Worm (Caenorhabditis elegans) whole organism, L2 larva: Measurements from ENCODE around the gene fbxc-55.
"Not testable (repeated sequence)": the region's sequence is repeated elsewhere in the genome, so short reads cannot be mapped to it uniquely, and the experiment has no call there.

Experiments
- C34F6.9 ChIP-seq: fragments of 150-350 bp; optimal IDR thresholded peaks from 2 replicates; lab custom pipeline; 2014; ENCODE audit warnings: missing biosample characterization, missing genetic modification characterization
- F13H6.1 ChIP-seq: sonication (generic microtip); optimal IDR thresholded peaks from 2 replicates; lab custom pipeline; 2016; ENCODE audit warnings: missing genetic modification characterization, missing compliant biosample characterization
- Y55F3AM.14 ChIP-seq: fragments of 200-800 bp; sonication (Bioruptor generic); optimal IDR thresholded peaks from 2 replicates; lab custom pipeline; 2018; ENCODE audit warnings: mild to moderate bottlenecking, missing genetic modification characterization, missing compliant biosample characterization
- alr-1 ChIP-seq: fragments of 150-350 bp; optimal IDR thresholded peaks from 2 replicates; lab custom pipeline; 2014; ENCODE audit warnings: missing biosample characterization, missing genetic modification characterization
- aly-2 ChIP-seq: fragments of 150-350 bp; optimal IDR thresholded peaks from 2 replicates; lab custom pipeline; 2014; ENCODE audit warnings: missing biosample characterization, missing genetic modification characterization
- ama-1 ChIP-seq: fragments of 150-350 bp; optimal IDR thresholded peaks from 2 replicates; lab custom pipeline; 2018; ENCODE audit warnings: inconsistent platforms
- ceh-82 ChIP-seq: fragments of 150-350 bp; optimal IDR thresholded peaks from 2 replicates; lab custom pipeline; 2014; ENCODE audit warnings: missing biosample characterization, missing genetic modification characterization
- crh-2 ChIP-seq: sonication (generic microtip); optimal IDR thresholded peaks from 2 replicates; lab custom pipeline; 2017; ENCODE audit warnings: missing biosample characterization, missing genetic modification characterization
- dmd-4 ChIP-seq: sonication (generic microtip); optimal IDR thresholded peaks from 2 replicates; lab custom pipeline; 2017; ENCODE audit warnings: missing biosample characterization, missing genetic modification characterization
- egl-27 ChIP-seq: sonication (generic microtip); optimal IDR thresholded peaks from 3 replicates; lab custom pipeline; 2017; ENCODE audit warnings: missing biosample characterization, missing genetic modification reagents, missing genetic modification characterization
- elt-1 ChIP-seq: fragments of 150-350 bp; optimal IDR thresholded peaks from 2 replicates; lab custom pipeline; 2014; ENCODE audit warnings: missing biosample characterization, missing genetic modification characterization
- elt-3 ChIP-seq: sonication (generic microtip); optimal IDR thresholded peaks from 2 replicates; lab custom pipeline; 2017; ENCODE audit warnings: missing biosample characterization, missing genetic modification characterization
- fos-1 ChIP-seq: fragments of 150-350 bp; optimal IDR thresholded peaks from 2 replicates; lab custom pipeline; 2014; ENCODE audit warnings: missing biosample characterization, missing genetic modification characterization
- gmeb-1 ChIP-seq: fragments of 150-350 bp; optimal IDR thresholded peaks from 2 replicates; lab custom pipeline; 2014; ENCODE audit warnings: missing biosample characterization, missing genetic modification characterization
- lin-11 ChIP-seq: fragments of 150-350 bp; sonication (generic microtip); optimal IDR thresholded peaks from 2 replicates; lab custom pipeline; 2014; ENCODE audit warnings: missing biosample characterization, missing genetic modification characterization, inconsistent platforms, mixed read lengths
- lsy-2 ChIP-seq, 2 experiments: fragments of 150-350 bp in 1 of 2; sonication (generic microtip) in 1 of 2; optimal IDR thresholded peaks; 2 replicates each; lab custom pipeline; 2014 to 2017; ENCODE audit warnings: missing biosample characterization in 2 of 2, missing genetic modification characterization in 2 of 2
- mab-5 ChIP-seq: fragments of 150-350 bp; optimal IDR thresholded peaks from 2 replicates; lab custom pipeline; 2014; ENCODE audit warnings: missing biosample characterization, missing genetic modification characterization
- mbf-1 ChIP-seq: sonication (generic microtip); optimal IDR thresholded peaks from 2 replicates; lab custom pipeline; 2017; ENCODE audit warnings: missing biosample characterization, missing genetic modification characterization
- mdl-1 ChIP-seq, 2 experiments: fragments of 150-350 bp in 1 of 2; sonication (generic microtip) in 1 of 2; optimal IDR thresholded peaks; 2 replicates each; lab custom pipeline; 2017; ENCODE audit warnings: missing biosample characterization in 2 of 2, missing genetic modification characterization in 2 of 2
- nhr-11 ChIP-seq: fragments of 150-350 bp; optimal IDR thresholded peaks from 2 replicates; lab custom pipeline; 2014; ENCODE audit warnings: missing biosample characterization, missing genetic modification characterization
- nhr-12 ChIP-seq: fragments of 150-350 bp; optimal IDR thresholded peaks from 2 replicates; lab custom pipeline; 2014; ENCODE audit warnings: missing biosample characterization, missing genetic modification characterization
- nhr-129 ChIP-seq: fragments of 150-350 bp; optimal IDR thresholded peaks from 2 replicates; lab custom pipeline; 2014; ENCODE audit warnings: missing biosample characterization, missing genetic modification characterization
- nhr-21 ChIP-seq: fragments of 150-350 bp; optimal IDR thresholded peaks from 2 replicates; lab custom pipeline; 2014; ENCODE audit warnings: missing biosample characterization, missing genetic modification characterization
- nhr-23 ChIP-seq: fragments of 150-350 bp; optimal IDR thresholded peaks from 2 replicates; lab custom pipeline; 2014; ENCODE audit warnings: missing biosample characterization, missing genetic modification reagents, missing genetic modification characterization
- nhr-237 ChIP-seq: fragments of 150-350 bp; optimal IDR thresholded peaks from 2 replicates; lab custom pipeline; 2014; ENCODE audit warnings: missing biosample characterization, missing genetic modification characterization
- nhr-25 ChIP-seq: fragments of 150-350 bp; sonication (generic microtip); optimal IDR thresholded peaks from 3 replicates; lab custom pipeline; 2014; ENCODE audit warnings: missing biosample characterization, missing genetic modification characterization
- nhr-77 ChIP-seq: fragments of 150-350 bp; optimal IDR thresholded peaks from 2 replicates; lab custom pipeline; 2014; ENCODE audit warnings: missing biosample characterization, missing genetic modification characterization
- peb-1 ChIP-seq: fragments of 150-350 bp; optimal IDR thresholded peaks from 2 replicates; lab custom pipeline; 2014; ENCODE audit warnings: missing biosample characterization, missing genetic modification characterization
- sem-4 ChIP-seq: fragments of 150-350 bp; optimal IDR thresholded peaks from 2 replicates; lab custom pipeline; 2014; ENCODE audit warnings: missing biosample characterization, missing genetic modification reagents, missing genetic modification characterization
- skn-1 ChIP-seq: sonication (generic microtip); optimal IDR thresholded peaks from 2 replicates; lab custom pipeline; 2017; ENCODE audit warnings: missing biosample characterization, missing genetic modification characterization
- sma-3 ChIP-seq: sonication (generic microtip); optimal IDR thresholded peaks from 2 replicates; lab custom pipeline; 2016; ENCODE audit warnings: missing genetic modification reagents, missing genetic modification characterization, missing compliant biosample characterization
- sma-9 ChIP-seq, 2 experiments: fragments of 150-350 bp in 1 of 2; sonication (generic microtip) in 1 of 2; optimal IDR thresholded peaks; 2 replicates each; lab custom pipeline; 2014 to 2016; ENCODE audit warnings: missing genetic modification characterization in 2 of 2, mild to moderate bottlenecking in 1 of 2, missing biosample characterization in 1 of 2, missing compliant biosample characterization in 1 of 2, missing genetic modification reagents in 1 of 2, moderate library complexity in 1 of 2
- unc-39 ChIP-seq: fragments of 150-350 bp; optimal IDR thresholded peaks from 2 replicates; lab custom pipeline; 2014; ENCODE audit warnings: missing biosample characterization, missing genetic modification characterization
- unc-62 ChIP-seq: fragments of 150-350 bp; optimal IDR thresholded peaks from 2 replicates; lab custom pipeline; 2014; ENCODE audit warnings: missing biosample characterization, missing genetic modification reagents, missing genetic modification characterization
- ztf-1 ChIP-seq: fragments of 200-800 bp; sonication (Bioruptor generic); conservative IDR thresholded peaks from 2 replicates; pipeline ENCODE4 v1.3.6; 2022; ENCODE audit warnings: missing genetic modification characterization, missing compliant biosample characterization
- ztf-11 ChIP-seq: sonication (generic microtip); optimal IDR thresholded peaks from 2 replicates; lab custom pipeline; 2017; ENCODE audit warnings: missing biosample characterization, missing genetic modification characterization

fbxc-55 gene

DNA sequence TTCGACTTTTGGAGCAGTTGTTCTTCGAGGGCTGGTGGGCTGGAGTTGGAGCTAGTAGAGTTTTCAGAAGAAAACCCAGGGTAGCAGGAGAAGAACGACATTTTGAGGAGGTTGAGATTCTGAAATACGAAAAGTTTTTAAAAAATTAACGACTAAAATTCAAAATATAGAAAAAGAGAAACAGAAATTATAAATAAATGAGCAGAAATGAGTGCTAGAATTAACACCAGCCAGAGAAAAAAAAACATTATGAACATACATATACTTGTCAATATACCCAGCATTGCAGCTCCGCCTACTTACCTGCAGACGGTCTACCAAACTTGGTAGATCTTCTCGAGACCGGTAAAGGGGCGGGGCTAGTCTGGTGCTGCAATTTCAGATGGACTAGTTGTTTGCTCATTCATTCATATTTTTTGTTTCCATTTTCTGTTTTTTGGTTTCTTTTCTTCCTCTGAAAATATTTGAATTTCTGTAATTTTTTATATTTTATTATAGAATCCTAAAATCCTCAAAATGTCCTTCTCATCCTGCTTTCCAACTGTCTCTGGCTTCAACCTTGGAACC lies 36.5 kb upstream of the fbxc-55 start, which contains the start of the genes ZC239.20 and ZC239.21:
Gene ZC239.20 (minus strand): TSS at position 101 of the 567 bp plus-strand sequence.
Gene ZC239.21 (plus strand): TSS at position 517 of the 567 bp plus-strand sequence.
- TF ChIP-seq mbf-1 (tag; lab: Kevin White, UChicago) (no peak), lin-11 (tag; lab: Kevin White, UChicago) (no peak), mdl-1 (tag; optimal IDR thresholded peaks at IDR 0.05; lab: Kevin White, UChicago) (no peak), sma-3 (GFP tag; lab: Kevin White, UChicago) (no peak), alr-1 (no peak), ztf-1 (GFP tag; lab: Robert Waterston, UW) (no peak), elt-1 (tag; lab: Kevin White, UChicago) (no peak)

DNA sequence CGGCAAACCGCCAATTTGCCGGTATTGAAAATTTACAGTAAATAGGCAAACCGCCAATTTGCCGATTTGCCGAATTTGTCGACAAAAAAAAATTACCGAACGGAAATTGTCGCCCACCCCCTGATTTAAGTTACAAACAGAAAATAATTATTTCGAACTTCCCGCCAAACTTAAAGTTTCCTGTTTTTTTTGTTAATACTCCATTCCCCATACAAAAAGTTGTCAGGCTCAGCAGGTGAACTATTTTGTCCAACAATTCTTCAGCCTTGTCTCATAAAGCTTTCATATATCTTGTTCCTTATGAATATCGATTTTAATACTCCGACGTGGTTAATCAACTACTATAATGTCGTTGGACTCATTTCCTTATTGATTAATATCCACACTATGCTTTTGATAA lies 33.4 kb upstream of the fbxc-55 start, which contains the start of gene sri-50:
Gene sri-50 (plus strand): TSS at position 301 of the 400 bp plus-strand sequence.
- TF ChIP-seq sma-9 (GFP tag; optimal IDR thresholded peaks at IDR 0.05; lab: Kevin White, UChicago) (no peak), sma-9 (tag; optimal IDR thresholded peaks at IDR 0.05; lab: Kevin White, UChicago) (no peak), nhr-23 (no peak), fos-1 (tag; lab: Kevin White, UChicago) (no peak), ztf-11 (tag; lab: Kevin White, UChicago) (no peak), nhr-25 (tag; lab: Kevin White, UChicago) (no peak), crh-2 (no peak), nhr-11 (tag; lab: Kevin White, UChicago) (no peak), F13H6.1 (tag; lab: Kevin White, UChicago) (no peak), elt-3 (tag; lab: Kevin White, UChicago) (no peak)

DNA sequence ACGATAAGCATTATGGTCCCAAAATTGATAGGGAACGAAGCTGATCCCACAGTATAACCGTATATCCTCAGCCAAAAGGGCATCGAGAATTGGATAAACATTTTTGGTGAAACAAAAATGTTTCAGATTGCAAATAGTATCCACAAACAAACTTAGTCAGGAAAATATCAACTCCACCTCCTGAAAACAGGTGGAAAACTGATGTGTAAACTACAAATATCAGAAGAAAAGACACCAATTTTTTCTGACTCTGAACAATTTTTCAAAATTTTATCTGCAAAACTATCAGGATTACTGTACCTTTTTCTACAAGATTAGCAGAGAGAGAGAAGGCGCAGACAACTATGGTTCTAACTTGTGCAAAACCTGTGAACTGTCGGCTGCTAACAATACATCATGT lies 32.5 kb upstream of the fbxc-55 start, which contains the start of gene sri-53:
Gene sri-53 (minus strand): TSS at position 101 of the 400 bp plus-strand sequence.
- TF ChIP-seq gmeb-1 (tag; lab: Kevin White, UChicago) (no peak), sma-3 (GFP tag; lab: Kevin White, UChicago) (no peak), mab-5 (no peak), lsy-2 (tag; optimal IDR thresholded peaks at IDR 0.05; lab: Kevin White, UChicago) (no peak), peb-1 (no peak), ceh-82 (tag; lab: Kevin White, UChicago) (no peak), nhr-25 (tag; lab: Kevin White, UChicago) (no peak), aly-2 (tag; lab: Kevin White, UChicago) (no peak), nhr-23 (no peak), unc-39 (tag; lab: Kevin White, UChicago) (no peak), mbf-1 (tag; lab: Kevin White, UChicago) (no peak), ztf-1 (GFP tag; lab: Robert Waterston, UW) (no peak), sem-4 (no peak), Y55F3AM.14 (GFP tag; lab: Kevin White, UChicago) (no peak)

DNA sequence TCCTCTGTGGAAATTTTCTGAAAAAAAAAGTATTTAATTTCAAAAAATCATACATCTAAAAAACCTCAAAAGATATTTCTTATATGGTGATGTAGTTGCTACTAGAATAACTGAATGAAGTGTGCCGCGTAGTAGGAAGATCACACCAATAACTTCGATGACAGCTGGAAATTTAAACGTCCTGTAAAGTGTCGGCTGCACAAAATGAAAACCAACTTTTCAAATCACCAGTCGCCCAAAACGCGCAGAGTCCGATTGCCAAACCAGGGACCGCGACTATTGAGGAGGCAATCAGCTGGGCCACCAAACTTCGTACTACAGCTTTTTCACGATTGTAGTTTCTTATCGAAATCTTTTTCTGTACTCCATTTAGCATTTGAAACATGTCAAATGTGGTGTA lies 31.3 kb upstream of the fbxc-55 start, which contains the start of gene sri-48:
Gene sri-48 (minus strand): TSS at position 101 of the 400 bp plus-strand sequence.
- not testable (repeated sequence) for TF ChIP-seq nhr-21 (tag; lab: Kevin White, UChicago); dmd-4 (tag; lab: Kevin White, UChicago); lsy-2 (tag; optimal IDR thresholded peaks at IDR 0.05; lab: Kevin White, UChicago)

DNA sequence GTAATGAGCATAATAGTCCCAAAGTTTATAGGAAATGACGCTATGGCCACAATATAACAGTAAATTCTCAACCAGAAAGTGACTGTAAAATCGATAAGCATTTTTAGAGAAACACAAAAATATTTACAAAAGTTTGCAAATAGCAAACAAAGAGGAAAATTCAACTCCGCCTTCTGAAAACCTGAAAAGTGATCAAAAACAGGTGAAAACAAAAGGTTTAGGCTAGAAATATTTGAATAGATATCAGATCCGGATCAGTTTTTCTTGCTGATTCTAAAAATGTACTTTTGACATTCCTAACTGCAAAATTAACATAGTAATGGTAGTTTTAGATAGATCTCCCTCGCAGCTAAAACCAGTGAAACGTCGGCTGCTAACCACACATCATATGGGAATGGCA lies 29.0 kb upstream of the fbxc-55 start, which contains the start of gene sri-51:
Gene sri-51 (minus strand): TSS at position 101 of the 400 bp plus-strand sequence.
- TF ChIP-seq skn-1 = no peak
- TF ChIP-seq ama-1 (lab: Kevin White, UChicago) = no peak
- no peak for TF ChIP-seq unc-39 (tag; lab: Kevin White, UChicago)
- TF ChIP-seq lin-11 (tag; lab: Kevin White, UChicago) = no peak

DNA sequence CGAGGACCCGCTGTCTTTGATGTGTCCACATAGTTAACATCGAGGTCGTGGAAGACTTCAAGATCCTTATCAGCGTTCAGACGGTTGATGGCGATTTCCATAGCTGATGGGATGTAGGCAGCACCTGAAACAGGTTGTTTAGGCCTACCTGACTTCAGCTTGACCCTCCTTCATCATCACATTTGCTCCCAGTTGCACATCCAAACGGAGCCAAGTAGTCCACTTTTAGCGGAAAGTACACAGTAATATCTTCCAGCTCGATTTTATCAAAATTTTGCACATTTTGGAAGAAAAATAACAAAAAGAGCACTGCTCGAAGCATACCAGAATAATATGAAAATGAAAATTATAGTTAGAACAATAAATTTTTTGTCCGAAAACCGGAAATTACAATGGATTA lies 27.0 kb upstream of the fbxc-55 start, which contains the start of gene gcy-15:
Gene gcy-15 (minus strand): TSS at position 101 of the 400 bp plus-strand sequence.
- TF ChIP-seq elt-1 (tag; lab: Kevin White, UChicago) = no peak
- no peak for TF ChIP-seq nhr-25 (tag; lab: Kevin White, UChicago)
- no peak for TF ChIP-seq nhr-77 (tag; lab: Kevin White, UChicago)
- no peak for TF ChIP-seq gmeb-1 (tag; lab: Kevin White, UChicago)
- TF ChIP-seq unc-62 (GFP tag; lab: Kevin White, UChicago) = no peak
- no peak for TF ChIP-seq nhr-237
- no peak for TF ChIP-seq nhr-12 (tag; lab: Kevin White, UChicago)
- TF ChIP-seq F13H6.1 (tag; lab: Kevin White, UChicago) = no peak
- TF ChIP-seq egl-27 (tag; lab: Kevin White, UChicago) = no peak
- no peak for TF ChIP-seq nhr-129 (tag; lab: Kevin White, UChicago)
- no peak for TF ChIP-seq C34F6.9
- TF ChIP-seq elt-3 (tag; lab: Kevin White, UChicago) = no peak
- no peak for TF ChIP-seq sma-9 (GFP tag; optimal IDR thresholded peaks at IDR 0.05; lab: Kevin White, UChicago)
- no peak for TF ChIP-seq sma-9 (tag; optimal IDR thresholded peaks at IDR 0.05; lab: Kevin White, UChicago)
- no peak for TF ChIP-seq mdl-1 (tag; optimal IDR thresholded peaks at IDR 0.05; lab: Kevin White, UChicago)
